Worm (Caenorhabditis elegans): Measurements from ENCODE around the gene vps-15.

Gene vps-15

ce11 chrII:11960596-11961217, 45.1 kb upstream of the vps-15 start:
- TF ChIP-seq lin-11 (tag; optimal IDR thresholded peaks at IDR 0.05) (peak; percentile 13), skn-1 (tag; optimal IDR thresholded peaks at IDR 0.05) (no peak), lin-39 (tag; optimal IDR thresholded peaks at IDR 0.05) (no peak), nhr-77 (tag; optimal IDR thresholded peaks at IDR 0.05) (no peak), unc-55 (GFP tag; optimal IDR thresholded peaks at IDR 0.05) (peak; percentile 58), sma-9 (GFP tag; optimal IDR thresholded peaks at IDR 0.05) (peak; percentile 65), sma-9 (tag; optimal IDR thresholded peaks at IDR 0.05) (no peak), unc-39 (tag; optimal IDR thresholded peaks at IDR 0.05) (no peak), nhr-21 (tag; optimal IDR thresholded peaks at IDR 0.05) (peak; percentile 49), C34F6.9 (tag; optimal IDR thresholded peaks at IDR 0.05) (no peak), mab-5 (tag; optimal IDR thresholded peaks at IDR 0.05) (no peak), ama-1 (optimal IDR thresholded peaks at IDR 0.05) (no peak), sem-4 (tag; optimal IDR thresholded peaks at IDR 0.05) (no peak), Y55F3AM.14 (GFP tag; optimal IDR thresholded peaks at IDR 0.05) (peak; percentile 88), mdl-1 (tag; optimal IDR thresholded peaks at IDR 0.05) (peak in 1 of 2 experiments; percentile 46), lin-13 (GFP tag; optimal IDR thresholded peaks at IDR 0.05) (peak; percentile 66), ztf-4 (tag; optimal IDR thresholded peaks at IDR 0.05) (peak; percentile 31), nhr-23 (tag; optimal IDR thresholded peaks at IDR 0.05) (no peak), nhr-11 (tag; optimal IDR thresholded peaks at IDR 0.05) (peak; percentile 66), crh-2 (tag; optimal IDR thresholded peaks at IDR 0.05) (peak; percentile 44), ceh-82 (tag; optimal IDR thresholded peaks at IDR 0.05) (no peak), egl-27 (tag; optimal IDR thresholded peaks at IDR 0.05) (peak; percentile 9), fos-1 (tag; optimal IDR thresholded peaks at IDR 0.05) (peak; percentile 59), elt-1 (tag; optimal IDR thresholded peaks at IDR 0.05) (no peak), nhr-129 (tag; optimal IDR thresholded peaks at IDR 0.05) (peak; percentile 57), gmeb-1 (tag; optimal IDR thresholded peaks at IDR 0.05) (peak; percentile 11), dmd-4 (tag; optimal IDR thresholded peaks at IDR 0.05) (no peak), ztf-1 (GFP tag; conservative IDR thresholded peaks at IDR 0.05) (no peak), alr-1 (tag; optimal IDR thresholded peaks at IDR 0.05) (no peak), mbf-1 (tag; optimal IDR thresholded peaks at IDR 0.05) (peak; percentile 42), ceh-16 (tag; optimal IDR thresholded peaks at IDR 0.05) (no peak), unc-62 (GFP tag; optimal IDR thresholded peaks at IDR 0.05) (no peak), zag-1 (tag; optimal IDR thresholded peaks at IDR 0.05) (peak; percentile 9), lsy-2 (tag; optimal IDR thresholded peaks at IDR 0.05) (peak; percentile 49 to 59), elt-3 (tag; optimal IDR thresholded peaks at IDR 0.05) (no peak), sma-3 (GFP tag; optimal IDR thresholded peaks at IDR 0.05) (peak; percentile 65), snpc-4 (tag; optimal IDR thresholded peaks at IDR 0.05) (no peak), R02D3.7 (tag; optimal IDR thresholded peaks at IDR 0.05) (no peak), peb-1 (tag; optimal IDR thresholded peaks at IDR 0.05) (no peak), nhr-25 (tag; optimal IDR thresholded peaks at IDR 0.05) (peak; percentile 40), nhr-237 (tag; optimal IDR thresholded peaks at IDR 0.05) (no peak), F13H6.1 (tag; optimal IDR thresholded peaks at IDR 0.05) (peak; percentile 81), aly-2 (tag; optimal IDR thresholded peaks at IDR 0.05) (no peak), ztf-11 (tag; optimal IDR thresholded peaks at IDR 0.05) (no peak), nhr-6 (tag; optimal IDR thresholded peaks at IDR 0.05) (no peak), nhr-12 (tag; optimal IDR thresholded peaks at IDR 0.05) (no peak)

Data from whole organism, L2 larva.